Worm (Caenorhabditis elegans) whole organism, L1 larva: ENCODE data around the gene nhr-20.

ENCODE experiments used
- C16A3.4 ChIP-seq: fragments of 150-350 bp; optimal IDR thresholded peaks from 2 replicates; lab custom pipeline; 2014; ENCODE audit warnings: missing biosample characterization, missing genetic modification characterization
- aha-1 ChIP-seq: fragments of 150-350 bp; optimal IDR thresholded peaks from 2 replicates; lab custom pipeline; 2014; ENCODE audit warnings: missing biosample characterization, missing genetic modification characterization
- alr-1 ChIP-seq: fragments of 200-800 bp; sonication (Bioruptor generic); optimal IDR thresholded peaks from 2 replicates; lab custom pipeline; 2018; ENCODE audit warnings: borderline replicate concordance, mild to moderate bottlenecking, missing genetic modification characterization, missing compliant biosample characterization
- ama-1 ChIP-seq: fragments of 150-350 bp; optimal IDR thresholded peaks from 2 replicates; lab custom pipeline; 2014
- ceh-63 ChIP-seq: fragments of 200-800 bp; sonication (Bioruptor generic); optimal IDR thresholded peaks from 2 replicates; lab custom pipeline; 2018; ENCODE audit warnings: mild to moderate bottlenecking, missing genetic modification characterization, missing compliant biosample characterization
- ceh-88 ChIP-seq: fragments of 200-800 bp; sonication (Bioruptor generic); IDR thresholded peaks from 2 replicates; pipeline ENCODE4 v1.3.6; 2022; ENCODE audit warnings: missing genetic modification characterization, missing compliant biosample characterization
- efl-1 ChIP-seq, 4 experiments: fragments of 150-350 bp; optimal IDR thresholded peaks in 3 of 4; peaks in 1 of 4; 1 replicate in 1 of 4; 2 replicates in 3 of 4; lab custom pipeline; 2014; ENCODE audit warnings: missing biosample characterization in 2 of 4, missing genetic modification characterization in 2 of 4, missing genetic modification reagents in 2 of 4
- efl-3 ChIP-seq: fragments of 200-800 bp; sonication (Bioruptor generic); optimal IDR thresholded peaks from 2 replicates; lab custom pipeline; 2018; ENCODE audit warnings: mild to moderate bottlenecking, missing genetic modification characterization, missing compliant biosample characterization
- egl-13 ChIP-seq: sonication (generic microtip); optimal IDR thresholded peaks from 2 replicates; lab custom pipeline; 2016; ENCODE audit warnings: missing genotype, missing genetic modification reagents, missing genetic modification characterization, missing compliant biosample characterization
- elt-3 ChIP-seq, 6 experiments: fragments of 150-350 bp in 1 of 6; sonication (generic microtip); optimal IDR thresholded peaks; 2 replicates each; lab custom pipeline; 2017 to 2018; ENCODE audit warnings: missing biosample characterization in 6 of 6, missing genetic modification characterization in 6 of 6, inconsistent platforms in 1 of 6
- fkh-10 ChIP-seq: sonication (generic microtip); optimal IDR thresholded peaks from 2 replicates; lab custom pipeline; 2017; ENCODE audit warnings: missing biosample characterization, missing genetic modification reagents, missing genetic modification characterization
- fos-1 ChIP-seq: fragments of 150-350 bp; optimal IDR thresholded peaks from 2 replicates; lab custom pipeline; 2014; ENCODE audit warnings: missing biosample characterization, missing genetic modification characterization
- grh-1 ChIP-seq: fragments of 200-800 bp; sonication (Bioruptor generic); IDR thresholded peaks from 2 replicates; pipeline ENCODE4 v1.3.6; 2022; ENCODE audit warnings: missing genetic modification reagents, missing genetic modification characterization, missing compliant biosample characterization
- jun-1 ChIP-seq: fragments of 150-350 bp; optimal IDR thresholded peaks from 2 replicates; lab custom pipeline; 2014; ENCODE audit warnings: missing biosample characterization, missing genetic modification reagents, missing genetic modification characterization
- lin-35 ChIP-seq, 2 experiments: fragments of 150-350 bp; optimal IDR thresholded peaks; 2 replicates each; lab custom pipeline; 2014; ENCODE audit warnings: missing biosample characterization in 2 of 2, missing genetic modification characterization in 2 of 2, missing genetic modification reagents in 2 of 2
- lsy-2 ChIP-seq, 2 experiments: fragments of 150-350 bp; optimal IDR thresholded peaks; 2 replicates each; lab custom pipeline; 2014; ENCODE audit warnings: missing biosample characterization in 2 of 2, missing genetic modification characterization in 2 of 2
- mab-9 ChIP-seq: fragments of 200-800 bp; sonication (Bioruptor generic); IDR thresholded peaks from 2 replicates; pipeline ENCODE4 v1.3.6; 2022; ENCODE audit warnings: missing genetic modification reagents, missing genetic modification characterization, missing compliant biosample characterization
- mdl-1 ChIP-seq, 2 experiments: fragments of 150-350 bp; optimal IDR thresholded peaks; 2 replicates each; lab custom pipeline; 2014 to 2017; ENCODE audit warnings: missing biosample characterization in 2 of 2, missing genetic modification characterization in 2 of 2, inconsistent platforms in 1 of 2
- nhr-11 ChIP-seq: fragments of 150-350 bp; optimal IDR thresholded peaks from 2 replicates; lab custom pipeline; 2014; ENCODE audit warnings: missing biosample characterization, missing genetic modification characterization
- nhr-12 ChIP-seq: sonication (generic microtip); optimal IDR thresholded peaks from 2 replicates; lab custom pipeline; 2017; ENCODE audit warnings: missing biosample characterization, missing genetic modification characterization
- nhr-19 ChIP-seq: fragments of 200-800 bp; sonication (Bioruptor generic); conservative IDR thresholded peaks from 2 replicates; pipeline ENCODE4 v1.3.6; 2022; ENCODE audit warnings: missing genetic modification characterization, missing compliant biosample characterization
- nhr-76 ChIP-seq: sonication (generic microtip); optimal IDR thresholded peaks from 2 replicates; lab custom pipeline; 2017; ENCODE audit warnings: missing biosample characterization, missing genetic modification characterization
- nhr-85 ChIP-seq: sonication (generic microtip); peaks from one replicate; lab custom pipeline; 2016; ENCODE audit warnings: missing genetic modification characterization, inconsistent platforms, missing compliant biosample characterization
- pqm-1 ChIP-seq: sonication (generic microtip); optimal IDR thresholded peaks from 3 replicates; lab custom pipeline; 2017; ENCODE audit warnings: missing biosample characterization, missing genetic modification characterization
- skn-1 ChIP-seq: fragments of 150-350 bp; optimal IDR thresholded peaks from 2 replicates; lab custom pipeline; 2014; ENCODE audit warnings: missing biosample characterization, missing genetic modification characterization
- snpc-4 ChIP-seq: fragments of 150-350 bp; optimal IDR thresholded peaks from 2 replicates; lab custom pipeline; 2014; ENCODE audit warnings: missing biosample characterization, missing genetic modification characterization
- sptf-1 ChIP-seq: fragments of 150-350 bp; optimal IDR thresholded peaks from 2 replicates; lab custom pipeline; 2014; ENCODE audit warnings: missing biosample characterization, missing genetic modification characterization
- sup-37 ChIP-seq: fragments of 200-800 bp; sonication (Bioruptor generic); optimal IDR thresholded peaks from 2 replicates; lab custom pipeline; 2018; ENCODE audit warnings: mild to moderate bottlenecking, missing genetic modification characterization, missing compliant biosample characterization
- tlp-1 ChIP-seq: fragments of 150-350 bp; optimal IDR thresholded peaks from 2 replicates; lab custom pipeline; 2014; ENCODE audit warnings: missing biosample characterization, missing genetic modification characterization
- unc-98 ChIP-seq: fragments of 200-800 bp; sonication (Bioruptor generic); IDR thresholded peaks from 2 replicates; pipeline ENCODE4 v1.3.6; 2022; ENCODE audit warnings: missing genetic modification characterization, missing compliant biosample characterization
- vab-15 ChIP-seq: sonication (generic microtip); optimal IDR thresholded peaks from 2 replicates; lab custom pipeline; 2017; ENCODE audit warnings: missing genotype, mild to moderate bottlenecking, missing genetic modification characterization, missing compliant biosample characterization
- xbp-1 ChIP-seq: sonication (generic microtip); optimal IDR thresholded peaks from 2 replicates; lab custom pipeline; 2016; ENCODE audit warnings: missing genetic modification characterization, missing compliant biosample characterization
- zag-1 ChIP-seq: fragments of 150-350 bp; optimal IDR thresholded peaks from 2 replicates; lab custom pipeline; 2014; ENCODE audit warnings: missing biosample characterization, missing genetic modification characterization
- zip-4 ChIP-seq: fragments of 200-800 bp; sonication (Bioruptor generic); optimal IDR thresholded peaks from 2 replicates; lab custom pipeline; 2018; ENCODE audit warnings: mild to moderate bottlenecking, missing genetic modification characterization, moderate library complexity, missing compliant biosample characterization
- ztf-11 ChIP-seq, 2 experiments: sonication (generic microtip); optimal IDR thresholded peaks; 2 replicates each; lab custom pipeline; 2016 to 2017; ENCODE audit warnings: missing genetic modification characterization in 2 of 2, missing biosample characterization in 1 of 2, missing compliant biosample characterization in 1 of 2
- ztf-4 ChIP-seq: fragments of 150-350 bp; optimal IDR thresholded peaks from 2 replicates; lab custom pipeline; 2014; ENCODE audit warnings: missing biosample characterization, missing genetic modification characterization

Gene nhr-20

DNA sequence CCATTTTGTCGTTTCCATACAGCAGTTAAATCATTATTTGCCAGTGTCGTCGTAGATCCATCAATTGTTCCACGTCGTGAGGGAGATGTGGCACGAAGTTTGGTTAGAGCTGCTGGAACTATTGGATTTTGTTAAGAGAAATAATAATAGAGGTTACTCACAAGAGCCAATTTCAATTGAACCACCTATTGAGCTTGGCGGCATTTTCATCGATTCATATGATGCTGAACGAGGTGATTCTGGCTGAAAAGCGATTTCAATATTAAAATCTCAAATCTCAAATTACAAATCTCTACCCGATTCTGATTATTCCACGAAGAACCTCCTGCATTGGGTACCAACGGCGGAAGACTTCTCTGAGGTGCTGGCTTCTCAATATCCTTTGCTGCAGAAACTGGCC is 24.9 kb upstream of the nhr-20 start:
- TF ChIP-seq mab-9 (no peak), C16A3.4 (tag; lab: Kevin White, UChicago) (no peak), nhr-76 (no peak), alr-1 (tag; lab: Kevin White, UChicago) (no peak), sup-37 (GFP tag; lab: Kevin White, UChicago) (no peak), snpc-4 (no peak), efl-3 (no peak), nhr-11 (tag; lab: Kevin White, UChicago) (no peak), aha-1 (no peak), lsy-2 (tag; optimal IDR thresholded peaks at IDR 0.05; lab: Kevin White, UChicago) (no peak), jun-1 (tag; lab: Kevin White, UChicago) (no peak), tlp-1 (tag; lab: Kevin White, UChicago) (no peak), nhr-12 (tag; lab: Kevin White, UChicago) (no peak), ama-1 (lab: Kevin White, UChicago) (no peak), elt-3 (tag; optimal IDR thresholded peaks at IDR 0.05; lab: Kevin White, UChicago) (no peak), egl-13 (tag; lab: Kevin White, UChicago) (no peak), lin-35 (GFP tag; optimal IDR thresholded peaks at IDR 0.05; lab: Kevin White, UChicago) (no peak)

DNA sequence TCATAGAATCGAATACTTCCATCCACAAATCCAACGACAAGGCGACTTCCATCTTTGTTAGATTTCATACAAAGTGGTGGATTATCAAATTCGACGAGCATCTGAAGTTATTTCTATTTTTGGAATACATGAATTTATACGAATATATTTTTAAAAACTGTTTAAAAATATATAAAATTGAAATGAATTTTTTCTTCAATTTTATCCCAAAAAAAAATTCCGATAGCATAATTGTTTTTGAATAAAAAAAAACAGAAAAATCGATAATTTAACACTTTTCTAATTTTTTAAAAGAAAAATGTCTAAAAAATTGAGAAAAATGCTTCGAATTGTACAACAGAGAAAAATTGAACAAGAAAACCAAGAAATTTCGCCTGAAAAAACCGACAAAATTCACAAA is 14.6 kb upstream of the nhr-20 start, which contains the start of gene Y44F5A.1:
Gene Y44F5A.1, minus strand, starts transcription at position 101 of the 400 bp plus-strand sequence.
- TF ChIP-seq ztf-11 (tag; optimal IDR thresholded peaks at IDR 0.05; lab: Kevin White, UChicago), result no peak
- TF ChIP-seq zip-4 (GFP tag; lab: Kevin White, UChicago), result no peak
- no peak for TF ChIP-seq pqm-1
- TF ChIP-seq ztf-4 (tag; lab: Kevin White, UChicago), result no peak
- no peak for TF ChIP-seq skn-1

DNA sequence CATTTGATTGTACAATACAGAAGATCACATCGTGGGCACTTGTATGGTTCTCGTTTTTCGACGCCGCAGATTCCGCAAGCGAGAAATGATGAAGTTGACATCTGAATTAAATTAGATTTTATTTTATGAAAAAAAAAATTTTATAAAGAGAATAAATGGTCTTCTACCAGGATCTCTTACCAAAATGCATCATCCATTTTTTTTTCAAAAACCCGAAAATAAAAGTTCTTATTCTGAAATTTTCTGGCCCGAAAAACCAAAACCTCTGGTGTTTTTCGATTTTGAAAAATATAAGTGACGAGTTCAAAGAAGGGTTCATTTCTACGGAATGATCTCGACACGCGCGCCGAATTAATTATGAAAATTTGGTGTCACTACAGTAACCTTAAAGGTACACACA is 11.3 kb upstream of the nhr-20 start, which contains the start of gene zhit-2:
Gene zhit-2, minus strand, starts transcription at position 101 of the 400 bp plus-strand sequence.
- TF ChIP-seq fos-1 (tag; lab: Kevin White, UChicago), result no peak
- TF ChIP-seq ceh-63 (GFP tag; lab: Kevin White, UChicago), result no peak
- TF ChIP-seq zag-1 (tag; lab: Kevin White, UChicago), result no peak
- TF ChIP-seq zip-4 (GFP tag; lab: Kevin White, UChicago), result no peak
- no peak for TF ChIP-seq tlp-1 (tag; lab: Kevin White, UChicago)
- no peak for TF ChIP-seq xbp-1 (tag; lab: Kevin White, UChicago)
- no peak for TF ChIP-seq sptf-1 (tag; lab: Kevin White, UChicago)
- TF ChIP-seq fkh-10, result no peak
- TF ChIP-seq unc-98 (GFP tag; lab: Robert Waterston, UW), result no peak
- no peak for TF ChIP-seq nhr-85 (tag; lab: Kevin White, UChicago)
- no peak for TF ChIP-seq mdl-1 (tag; optimal IDR thresholded peaks at IDR 0.05; lab: Kevin White, UChicago)
- no peak for TF ChIP-seq efl-1 (optimal IDR thresholded peaks at IDR 0.05; lab: Kevin White, UChicago)
- TF ChIP-seq efl-1 (GFP tag; optimal IDR thresholded peaks at IDR 0.05 in 1 of 2; lab: Kevin White, UChicago), result no peak
- no peak for TF ChIP-seq mab-9
- TF ChIP-seq vab-15 (tag; lab: Kevin White, UChicago), result no peak
- no peak for TF ChIP-seq pqm-1
- no peak for TF ChIP-seq efl-3
- no peak for TF ChIP-seq ceh-88 (GFP tag; lab: Robert Waterston, UW)
- TF ChIP-seq aha-1, result no peak

DNA sequence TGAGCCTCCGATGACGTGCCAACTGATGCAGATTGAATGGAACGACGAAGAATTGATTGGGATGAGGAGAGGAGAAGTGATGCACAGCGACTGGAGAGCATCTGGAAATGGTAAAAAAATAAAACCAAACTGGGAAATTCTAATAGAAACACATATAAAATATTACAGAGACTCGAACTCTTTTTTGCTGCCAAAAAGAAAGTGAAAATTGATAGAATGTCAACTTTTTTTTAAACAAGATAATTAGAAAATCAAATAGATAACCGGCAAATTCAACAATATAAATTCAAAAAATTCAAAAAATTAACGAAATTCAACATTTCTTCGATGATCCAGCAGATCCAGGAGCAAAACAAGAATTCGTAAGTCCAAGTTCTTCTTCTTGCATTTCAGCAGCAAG is 10.4 kb upstream of the nhr-20 start, which contains the start of gene mrpl-21:
Gene mrpl-21, minus strand, starts transcription at position 101 of the 400 bp plus-strand sequence.
- TF ChIP-seq nhr-19 (no peak), nhr-85 (tag; lab: Kevin White, UChicago) (peak; percentile 2), efl-1 (optimal IDR thresholded peaks at IDR 0.05; lab: Kevin White, UChicago) (no peak), efl-1 (GFP tag; optimal IDR thresholded peaks at IDR 0.05 in 1 of 2; lab: Kevin White, UChicago) (peak in 1 of 2 experiments; percentile 31), ama-1 (lab: Kevin White, UChicago) (no peak), mab-9 (no peak), grh-1 (GFP tag; lab: Robert Waterston, UW) (no peak)
